Worm (Caenorhabditis elegans) whole organism, early embryonic: ENCODE measurements around the gene skn-1.

Source experiments
- ama-1 ChIP-seq: fragments of 150-350 bp; optimal IDR thresholded peaks from 2 replicates; lab custom pipeline; 2014
- ceh-13 ChIP-seq: fragments of 200-800 bp; sonication (Bioruptor generic); optimal IDR thresholded peaks from 2 replicates; lab custom pipeline; 2018; ENCODE audit warnings: mild to moderate bottlenecking, missing genetic modification characterization, missing compliant biosample characterization

DNA sequence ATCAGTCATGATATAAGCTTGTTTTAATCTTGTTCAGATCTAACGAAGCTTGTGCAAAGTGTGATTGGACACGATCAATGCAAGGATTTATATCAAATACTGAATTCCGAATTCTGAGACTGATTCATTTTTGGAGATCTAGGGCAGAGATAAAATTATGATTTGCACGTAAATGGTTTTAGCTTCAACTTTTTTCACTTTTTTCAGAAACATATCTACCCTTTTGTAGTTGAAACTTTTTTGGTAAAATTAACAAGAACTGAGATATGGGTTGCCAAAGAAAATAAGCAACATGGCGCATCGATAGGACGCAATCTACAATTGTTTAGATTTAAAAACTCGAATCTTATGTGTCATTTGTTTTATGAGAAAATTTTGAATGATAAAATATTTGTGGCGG lies 17.9 kb upstream of the skn-1 start, which contains the start of gene C55C3.4:
- TF ChIP-seq ceh-13 (no peak), ama-1 (lab: Kevin White, UChicago) (no peak)
